Worm (Caenorhabditis elegans): ENCODE measurements around the gene col-121.

col-121 gene

ce11 chrIV:9441391-9441790 is 45.4 kb upstream of the col-121 start (continued):
- TF ChIP-seq F49E8.2 (tag; optimal IDR thresholded peaks at IDR 0.05; ENCODE audit: borderline replicate concordance) (no peak), egl-27 (tag; optimal IDR thresholded peaks at IDR 0.05) (no peak), nhr-102 (tag; optimal IDR thresholded peaks at IDR 0.05) (no peak), hif-1 (tag; optimal IDR thresholded peaks at IDR 0.05) (no peak), lin-38 (GFP tag; IDR thresholded peaks at IDR 0.05) (no peak), T20F7.1 (GFP tag; optimal IDR thresholded peaks at IDR 0.05) (no peak), lir-3 (tag; optimal IDR thresholded peaks at IDR 0.05) (no peak)

- TF ChIP-seq Y48G9A.11 (GFP tag; IDR thresholded peaks at IDR 0.05) = no peak
- peak; percentile 57 for TF ChIP-seq lin-38 (GFP tag; IDR thresholded peaks at IDR 0.05)
- peak; percentile 32 for TF ChIP-seq nhr-10 (tag; optimal IDR thresholded peaks at IDR 0.05)
- no peak for TF ChIP-seq lin-13 (GFP tag; optimal IDR thresholded peaks at IDR 0.05)
- peak; percentile 88 for TF ChIP-seq nhr-25 (tag; optimal IDR thresholded peaks at IDR 0.05; ENCODE audit: borderline replicate concordance, insufficient read depth)
- TF ChIP-seq unc-62 (GFP tag; optimal IDR thresholded peaks at IDR 0.05 in 1 of 2) = peak in 1 of 2 experiments; percentile 84
- TF ChIP-seq unc-62 (tag; optimal IDR thresholded peaks at IDR 0.05) = no peak
- peak; percentile 3 for TF ChIP-seq rbr-2 (tag; optimal IDR thresholded peaks at IDR 0.05)
- TF ChIP-seq ama-1 (optimal IDR thresholded peaks at IDR 0.05) = peak; percentile 37
- TF ChIP-seq dve-1 (tag; optimal IDR thresholded peaks at IDR 0.05; ENCODE audit: insufficient read depth) = no peak
- peak; percentile 44 for TF ChIP-seq hlh-30 (tag; optimal IDR thresholded peaks at IDR 0.05; ENCODE audit: insufficient read depth)
- peak; percentile 36; the same call in 1 of the 2 replicates for TF ChIP-seq lin-29 (GFP tag; IDR thresholded peaks at IDR 0.05)
- TF ChIP-seq dmd-6 (GFP tag; IDR thresholded peaks at IDR 0.05) = peak; percentile 32; the same call in 1 of the 2 replicates
- no peak for TF ChIP-seq aly-2 (tag; optimal IDR thresholded peaks at IDR 0.05)
- peak in 1 of 2 experiments; percentile 14 for TF ChIP-seq mdl-1 (tag; optimal IDR thresholded peaks at IDR 0.05)
- peak; percentile 71 for TF ChIP-seq dpl-1 (GFP tag; optimal IDR thresholded peaks at IDR 0.05)
- peak; percentile 34 for TF ChIP-seq aha-1 (tag)
- TF ChIP-seq F44E2.7 (GFP tag; IDR thresholded peaks at IDR 0.05) = no peak
- TF ChIP-seq nhr-102 (tag; optimal IDR thresholded peaks at IDR 0.05) = peak; percentile 29
- TF ChIP-seq T26A8.4 (GFP tag; IDR thresholded peaks at IDR 0.05) = 0 out of 2 replicates have a peak, but pooled peaks have one; percentile 20
- TF ChIP-seq snpc-1.2 (GFP tag; IDR thresholded peaks at IDR 0.05) = peak; percentile 46; the same call in 1 of the 2 replicates
- TF ChIP-seq nhr-28 (tag; optimal IDR thresholded peaks at IDR 0.05) = peak; percentile 98
- TF ChIP-seq hlh-11 (tag; optimal IDR thresholded peaks at IDR 0.05) = peak; percentile 37
- TF ChIP-seq unc-130 (GFP tag; optimal IDR thresholded peaks at IDR 0.05) = peak; percentile 36
- peak; percentile 41 for TF ChIP-seq mep-1 (tag; optimal IDR thresholded peaks at IDR 0.05)
- TF ChIP-seq daf-16 (GFP tag; optimal IDR thresholded peaks at IDR 0.05) = no peak
- peak; percentile 8 for TF ChIP-seq daf-16 (tag; optimal IDR thresholded peaks at IDR 0.05)
- TF ChIP-seq hif-1 (tag; optimal IDR thresholded peaks at IDR 0.05) = peak in 1 of 2 experiments; percentile 20
- peak; percentile 86 for TF ChIP-seq nhr-11 (tag; optimal IDR thresholded peaks at IDR 0.05)
- TF ChIP-seq egl-43 (GFP tag; IDR thresholded peaks at IDR 0.05) = no peak; the same call in 1 of the 2 replicates
- no peak for TF ChIP-seq ztf-7 (tag; optimal IDR thresholded peaks at IDR 0.05)
- TF ChIP-seq T20F7.1 (GFP tag; optimal IDR thresholded peaks at IDR 0.05) = peak; percentile 24
- peak; percentile 6 for TF ChIP-seq mxl-3 (GFP tag; optimal IDR thresholded peaks at IDR 0.05)
- 0 out of 2 replicates have a peak, but pooled peaks have one; percentile 19 for TF ChIP-seq nhr-42 (GFP tag; IDR thresholded peaks at IDR 0.05)
- TF ChIP-seq zag-1 (tag; optimal IDR thresholded peaks at IDR 0.05) = no peak
These were observed 44.9 kb upstream of the col-121 start, which contains the start of gene idh-1 for ce11 chrIV:9440880-9441336. idh-1 (minus strand) TSS chrIV:9441107.

ce11 chrIV:9438753-9439152 is 42.7 kb upstream of the col-121 start:
- no peak for TF ChIP-seq nhr-41 (GFP tag; IDR thresholded peaks at IDR 0.05)
- no peak for TF ChIP-seq snpc-4 (tag; optimal IDR thresholded peaks at IDR 0.05)
- 0 out of 2 replicates have a peak, but pooled peaks have one; percentile 63 for TF ChIP-seq Y48G9A.11 (GFP tag; IDR thresholded peaks at IDR 0.05)
- TF ChIP-seq duxl-1 (tag; optimal IDR thresholded peaks at IDR 0.05; ENCODE audit: poor library complexity) = no peak
- TF ChIP-seq nhr-25 (tag; optimal IDR thresholded peaks at IDR 0.05; ENCODE audit: borderline replicate concordance, insufficient read depth) = peak; percentile 2
- TF ChIP-seq F49E8.2 (tag; optimal IDR thresholded peaks at IDR 0.05; ENCODE audit: borderline replicate concordance) = no peak
- TF ChIP-seq zip-11 (GFP tag; IDR thresholded peaks at IDR 0.05) = no peak
- peak; percentile 40 for TF ChIP-seq dmd-6 (GFP tag; IDR thresholded peaks at IDR 0.05)
- no peak for TF ChIP-seq nhr-48 (tag; optimal IDR thresholded peaks at IDR 0.05)
- no peak for TF ChIP-seq dmd-8 (GFP tag; IDR thresholded peaks at IDR 0.05)
- TF ChIP-seq zfp-2 (tag; optimal IDR thresholded peaks at IDR 0.05) = no peak
- TF ChIP-seq arid-1 (GFP tag; conservative IDR thresholded peaks at IDR 0.05) = no peak; the same call in 1 of the 2 replicates
- TF ChIP-seq mxl-3 (GFP tag; optimal IDR thresholded peaks at IDR 0.05) = no peak
- no peak for TF ChIP-seq sdz-12 (GFP tag; optimal IDR thresholded peaks at IDR 0.05)
- no peak for TF ChIP-seq R02D3.7 (tag; optimal IDR thresholded peaks at IDR 0.05)
- TF ChIP-seq nhr-102 (tag; optimal IDR thresholded peaks at IDR 0.05) = no peak
- TF ChIP-seq ZK546.5 (tag; optimal IDR thresholded peaks at IDR 0.05) = no peak
